Worm (Caenorhabditis elegans) whole organism, L4/young adult: Measurements from ENCODE around the gene Y110A2AL.4.

Experiments used
- W03F9.2 ChIP-seq: fragments of 150-350 bp; optimal IDR thresholded peaks from 2 replicates; lab custom pipeline; 2014; ENCODE audit warnings: missing biosample characterization, missing genetic modification characterization
- dao-5 ChIP-seq: sonication (generic microtip); optimal IDR thresholded peaks from 2 replicates; lab custom pipeline; 2016; ENCODE audit warnings: missing genotype, missing genetic modification characterization, moderate library complexity, missing compliant biosample characterization
- him-1 ChIP-seq: sonication (generic microtip); optimal IDR thresholded peaks from 2 replicates; lab custom pipeline; 2016; ENCODE audit warnings: missing genotype, missing genetic modification reagents, missing genetic modification characterization, missing compliant biosample characterization

ce11 chrII:2827859-2828403 lies 11.2 kb upstream of the Y110A2AL.4 start, which contains the start of gene K12H6.8:
- TF ChIP-seq dao-5 (tag; lab: Kevin White, UChicago), result no peak
- TF ChIP-seq him-1, result no peak
- no peak for TF ChIP-seq W03F9.2 (tag; lab: Kevin White, UChicago)
